In genomic region chr3R:12980628-12981219, dm6 we compare ENCODE assay signal across 2 fruit fly cellular contexts.
TF ChIP-seq lines count a peak whose summit lies in the region.

Paip2 (plus strand) TSS chr3R:12980792.

TF ChIP-seq in whole organism, adult, 20 proteins besides CTCF, POLR2A, EP300 and RAD21 (continued from another document):
- TF ChIP-seq CG7045 (GFP tag; optimal IDR thresholded peaks at IDR 0.05; lab: Kevin White, UChicago) = no peak

TF ChIP-seq in whole organism, embryonic, 481 proteins besides CTCF, POLR2A, EP300 and RAD21 (continued from another document and continues in another):
- peak; percentile 9 for TF ChIP-seq CG7786 (GFP tag; optimal IDR thresholded peaks at IDR 0.05; lab: Kevin White, UChicago)
- TF ChIP-seq CG13775 (GFP tag; optimal IDR thresholded peaks at IDR 0.05; lab: Kevin White, UChicago) = no peak
- no peak for TF ChIP-seq pb (GFP tag; optimal IDR thresholded peaks at IDR 0.05; lab: Kevin White, UChicago)
- TF ChIP-seq CG34224 (GFP tag; IDR thresholded peaks at IDR 0.05; lab: Robert Waterston, UW; ENCODE audit: partially characterized antibody) = peak; percentile 98
- peak; percentile 83 for TF ChIP-seq CG42726 (GFP tag; IDR thresholded peaks at IDR 0.05; lab: Robert Waterston, UW; ENCODE audit: partially characterized antibody)
- peak; percentile 8 for TF ChIP-seq Hr3 (GFP tag; optimal IDR thresholded peaks at IDR 0.05; lab: Kevin White, UChicago)
- TF ChIP-seq CG8765 (GFP tag; IDR thresholded peaks at IDR 0.05; lab: Robert Waterston, UW) = no peak
- peak in 1 of 3 experiments; percentile 32 for TF ChIP-seq lola (GFP tag; optimal IDR thresholded peaks at IDR 0.05; lab: Kevin White, UChicago)
- TF ChIP-seq CG3838 (GFP tag; optimal IDR thresholded peaks at IDR 0.05; lab: Kevin White, UChicago) = peak; percentile 39
- no peak for TF ChIP-seq shn (GFP tag; optimal IDR thresholded peaks at IDR 0.05; lab: Kevin White, UChicago)
- no peak for TF ChIP-seq CG18476 (GFP tag; optimal IDR thresholded peaks at IDR 0.05; lab: Kevin White, UChicago)
- peak; percentile 95 for TF ChIP-seq amos (GFP tag; IDR thresholded peaks at IDR 0.05; lab: Robert Waterston, UW; ENCODE audit: partially characterized antibody)
- no peak for TF ChIP-seq CG13123 (GFP tag; optimal IDR thresholded peaks at IDR 0.05; lab: Kevin White, UChicago)
- no peak for TF ChIP-seq CG3407 (GFP tag; optimal IDR thresholded peaks at IDR 0.05; lab: Kevin White, UChicago)
- peak; percentile 67 for TF ChIP-seq CG17186 (GFP tag; optimal IDR thresholded peaks at IDR 0.05; lab: Kevin White, UChicago)
- TF ChIP-seq hb (GFP tag; IDR thresholded peaks at IDR 0.05; lab: Robert Waterston, UW; ENCODE audit: partially characterized antibody) = peak; percentile 98
- 0 out of 2 replicates have a peak, but pooled peaks have one; percentile 19 for TF ChIP-seq CG31441 (GFP tag; IDR thresholded peaks at IDR 0.05; lab: Robert Waterston, UW)
- peak; percentile 85 for TF ChIP-seq abd-A (tag; optimal IDR thresholded peaks at IDR 0.05; lab: Kevin White, UChicago)
- peak; percentile 79 for TF ChIP-seq Ets97D (GFP tag; optimal IDR thresholded peaks at IDR 0.05; lab: Kevin White, UChicago)
- peak; percentile 71 for TF ChIP-seq CG10267 (tag; optimal IDR thresholded peaks at IDR 0.05; lab: Kevin White, UChicago)
- peak; percentile 2 to 56 for TF ChIP-seq tll (GFP tag; optimal IDR thresholded peaks at IDR 0.05; lab: Kevin White, UChicago)
- TF ChIP-seq CG15514 (GFP tag; optimal IDR thresholded peaks at IDR 0.05; lab: Kevin White, UChicago) = peak; percentile 67
- peak; percentile 61; the same call in 2 of the 3 replicates for TF ChIP-seq CG11560 (tag; IDR thresholded peaks at IDR 0.05; lab: Robert Waterston, UW)
- peak; percentile 65 for TF ChIP-seq HmgD (GFP tag; optimal IDR thresholded peaks at IDR 0.05; lab: Kevin White, UChicago)
- peak; percentile 19 for TF ChIP-seq Dek (tag; optimal IDR thresholded peaks at IDR 0.05; lab: Kevin White, UChicago)
- peak in 1 of 2 experiments; percentile 1 for TF ChIP-seq Hr51 (GFP tag; optimal IDR thresholded peaks at IDR 0.05; lab: Kevin White, UChicago)
- no peak for TF ChIP-seq Dip2 (GFP tag; IDR thresholded peaks at IDR 0.05; lab: Robert Waterston, UW)
- TF ChIP-seq zen (tag; optimal IDR thresholded peaks at IDR 0.05; lab: Kevin White, UChicago) = peak; percentile 55
- TF ChIP-seq CG8281 (tag; optimal IDR thresholded peaks at IDR 0.05; lab: Kevin White, UChicago) = no peak
- peak; percentile 23 for TF ChIP-seq dmrt11E (tag; optimal IDR thresholded peaks at IDR 0.05; lab: Kevin White, UChicago)
- TF ChIP-seq chinmo (GFP tag; IDR thresholded peaks at IDR 0.05; lab: Robert Waterston, UW; ENCODE audit: partially characterized antibody) = peak; percentile 99
- TF ChIP-seq nmo (GFP tag; optimal IDR thresholded peaks at IDR 0.05; lab: Kevin White, UChicago) = peak; percentile 71
- no peak for TF ChIP-seq Atf-2 (GFP tag; optimal IDR thresholded peaks at IDR 0.05; lab: Kevin White, UChicago)
- TF ChIP-seq cwo (GFP tag; optimal IDR thresholded peaks at IDR 0.05; lab: Kevin White, UChicago) = no peak
- TF ChIP-seq CG18262 (tag; optimal IDR thresholded peaks at IDR 0.05; lab: Kevin White, UChicago) = peak; percentile 2
- no peak for TF ChIP-seq CG2875 (GFP tag; optimal IDR thresholded peaks at IDR 0.05; lab: Kevin White, UChicago)
- TF ChIP-seq sima (GFP tag; optimal IDR thresholded peaks at IDR 0.05; lab: Kevin White, UChicago) = no peak
- TF ChIP-seq CG10147 (GFP tag; optimal IDR thresholded peaks at IDR 0.05; lab: Kevin White, UChicago) = peak; percentile 40
- TF ChIP-seq CoRest (tag; optimal IDR thresholded peaks at IDR 0.05; lab: Kevin White, UChicago) = peak; percentile 67
- TF ChIP-seq CG17912 (GFP tag; optimal IDR thresholded peaks at IDR 0.05; lab: Kevin White, UChicago) = no peak
- TF ChIP-seq CG15269 (tag; optimal IDR thresholded peaks at IDR 0.05; lab: Kevin White, UChicago) = no peak
- no peak for TF ChIP-seq en (GFP tag; optimal IDR thresholded peaks at IDR 0.05; lab: Kevin White, UChicago)
- peak; percentile 11 for TF ChIP-seq CG3163 (GFP tag; optimal IDR thresholded peaks at IDR 0.05; lab: Kevin White, UChicago)
- TF ChIP-seq Lhr (GFP tag; optimal IDR thresholded peaks at IDR 0.05; lab: Kevin White, UChicago) = peak; percentile 76
- TF ChIP-seq Camta (GFP tag; optimal IDR thresholded peaks at IDR 0.05; lab: Kevin White, UChicago) = no peak
- TF ChIP-seq sug (tag; optimal IDR thresholded peaks at IDR 0.05; lab: Kevin White, UChicago) = peak; percentile 52
- no peak for TF ChIP-seq odd (GFP tag; optimal IDR thresholded peaks at IDR 0.05; lab: Kevin White, UChicago)
- peak in 1 of 2 experiments; percentile 84 for TF ChIP-seq Pdp1 (GFP tag; optimal IDR thresholded peaks at IDR 0.05; lab: Kevin White, UChicago)
- TF ChIP-seq tap (tag; optimal IDR thresholded peaks at IDR 0.05; lab: Kevin White, UChicago) = no peak
- peak; percentile 4 for TF ChIP-seq CG3995 (GFP tag; optimal IDR thresholded peaks at IDR 0.05; lab: Kevin White, UChicago)
- TF ChIP-seq MESR4 (GFP tag; optimal IDR thresholded peaks at IDR 0.05; lab: Kevin White, UChicago) = peak; percentile 78
- no peak for TF ChIP-seq CG31388 (GFP tag; optimal IDR thresholded peaks at IDR 0.05; lab: Kevin White, UChicago)
- TF ChIP-seq Dref (GFP tag; IDR thresholded peaks at IDR 0.05; lab: Robert Waterston, UW) = peak; percentile 82
- TF ChIP-seq lbe (GFP tag; optimal IDR thresholded peaks at IDR 0.05; lab: Kevin White, UChicago) = peak; percentile 16
- peak; percentile 4 for TF ChIP-seq CG4424 (GFP tag; optimal IDR thresholded peaks at IDR 0.05; lab: Kevin White, UChicago)
- TF ChIP-seq cas (GFP tag; IDR thresholded peaks at IDR 0.05; lab: Robert Waterston, UW) = no peak
- peak; percentile 45; the same call in 1 of the 2 replicates for TF ChIP-seq CG6272 (GFP tag; IDR thresholded peaks at IDR 0.05; lab: Robert Waterston, UW)
- peak; percentile 31 for TF ChIP-seq nerfin-1 (tag; optimal IDR thresholded peaks at IDR 0.05; lab: Kevin White, UChicago)
- TF ChIP-seq trem (tag; optimal IDR thresholded peaks at IDR 0.05; lab: Kevin White, UChicago) = peak; percentile 75
- peak; percentile 1 for TF ChIP-seq Atf3 (GFP tag; optimal IDR thresholded peaks at IDR 0.05; lab: Kevin White, UChicago)
- TF ChIP-seq cad (GFP tag; optimal IDR thresholded peaks at IDR 0.05; lab: Kevin White, UChicago) = no peak
- peak; percentile 100 for TF ChIP-seq BEAF-32 (GFP tag; optimal IDR thresholded peaks at IDR 0.05; lab: Kevin White, UChicago)
- TF ChIP-seq B-H1 (GFP tag; IDR thresholded peaks at IDR 0.05; lab: Robert Waterston, UW) = no peak
- peak; percentile 99 for TF ChIP-seq HLH4C (GFP tag; IDR thresholded peaks at IDR 0.05; lab: Robert Waterston, UW; ENCODE audit: partially characterized antibody)
- peak; percentile 3 for TF ChIP-seq CG31365 (tag; optimal IDR thresholded peaks at IDR 0.05; lab: Kevin White, UChicago)
- TF ChIP-seq sens-2 (GFP tag; IDR thresholded peaks at IDR 0.05; lab: Robert Waterston, UW) = no peak
- TF ChIP-seq CG34422 (GFP tag; IDR thresholded peaks at IDR 0.05; lab: Robert Waterston, UW) = no peak
- no peak for TF ChIP-seq maf-S (GFP tag; optimal IDR thresholded peaks at IDR 0.05; lab: Kevin White, UChicago)
- peak; percentile 21 for TF ChIP-seq CG13894 (tag; optimal IDR thresholded peaks at IDR 0.05; lab: Kevin White, UChicago)
- no peak for TF ChIP-seq Oli (tag; optimal IDR thresholded peaks at IDR 0.05; lab: Kevin White, UChicago)
- TF ChIP-seq CG14860 (GFP tag; IDR thresholded peaks at IDR 0.05; lab: Robert Waterston, UW; ENCODE audit: partially characterized antibody) = peak; percentile 99
- peak; percentile 99 for TF ChIP-seq CG16813 (GFP tag; IDR thresholded peaks at IDR 0.05; lab: Robert Waterston, UW; ENCODE audit: partially characterized antibody)
- no peak for TF ChIP-seq jing (GFP tag; optimal IDR thresholded peaks at IDR 0.05; lab: Kevin White, UChicago)
- TF ChIP-seq HmgZ (tag; optimal IDR thresholded peaks at IDR 0.05; lab: Kevin White, UChicago) = peak; percentile 43
- TF ChIP-seq Dll (GFP tag; IDR thresholded peaks at IDR 0.05; lab: Robert Waterston, UW; ENCODE audit: partially characterized antibody) = peak; percentile 99
- peak; percentile 2 for TF ChIP-seq Jarid2 (GFP tag; optimal IDR thresholded peaks at IDR 0.05; lab: Kevin White, UChicago)
- TF ChIP-seq CG30431 (GFP tag; optimal IDR thresholded peaks at IDR 0.05; lab: Kevin White, UChicago) = no peak
- peak; percentile 97 for TF ChIP-seq Bgb (GFP tag; IDR thresholded peaks at IDR 0.05; lab: Robert Waterston, UW; ENCODE audit: partially characterized antibody)
- TF ChIP-seq NK7.1 (GFP tag; optimal IDR thresholded peaks at IDR 0.05; lab: Kevin White, UChicago) = no peak
- peak; percentile 9 for TF ChIP-seq Dip3 (GFP tag; optimal IDR thresholded peaks at IDR 0.05; lab: Kevin White, UChicago)
- TF ChIP-seq CG9932 (GFP tag; IDR thresholded peaks at IDR 0.05; lab: Robert Waterston, UW) = peak; percentile 42; the same call in 1 of the 2 replicates
- TF ChIP-seq CG18011 (GFP tag; optimal IDR thresholded peaks at IDR 0.05; lab: Kevin White, UChicago) = peak; percentile 88
- peak; percentile 32 for TF ChIP-seq Nf-YC (tag; optimal IDR thresholded peaks at IDR 0.05; lab: Kevin White, UChicago)
- TF ChIP-seq CG13287 (GFP tag; IDR thresholded peaks at IDR 0.05; lab: Robert Waterston, UW; ENCODE audit: partially characterized antibody) = peak; percentile 98
- no peak for TF ChIP-seq kni (GFP tag; optimal IDR thresholded peaks at IDR 0.05; lab: Kevin White, UChicago)
- peak; percentile 12 for TF ChIP-seq twi (tag; optimal IDR thresholded peaks at IDR 0.05; lab: Kevin White, UChicago)
- TF ChIP-seq B-H2 (GFP tag; optimal IDR thresholded peaks at IDR 0.05; lab: Kevin White, UChicago) = no peak
- TF ChIP-seq CG12659 (GFP tag; optimal IDR thresholded peaks at IDR 0.05; lab: Kevin White, UChicago) = peak; percentile 70
- TF ChIP-seq CG13424 (tag; optimal IDR thresholded peaks at IDR 0.05; lab: Kevin White, UChicago) = peak; percentile 10
- TF ChIP-seq caup (GFP tag; optimal IDR thresholded peaks at IDR 0.05; lab: Kevin White, UChicago; ENCODE audit: severe bottlenecking) = no peak
- TF ChIP-seq D19A (tag; optimal IDR thresholded peaks at IDR 0.05; lab: Kevin White, UChicago) = peak; percentile 23
- TF ChIP-seq sc (optimal IDR thresholded peaks at IDR 0.05; lab: Kevin White, UChicago) = no peak
- no peak for TF ChIP-seq sc (GFP tag; optimal IDR thresholded peaks at IDR 0.05; lab: Kevin White, UChicago)
- TF ChIP-seq CG32772 (GFP tag; IDR thresholded peaks at IDR 0.05; lab: Robert Waterston, UW) = peak; percentile 58
- TF ChIP-seq Scr (GFP tag; IDR thresholded peaks at IDR 0.05; lab: Robert Waterston, UW; ENCODE audit: partially characterized antibody) = peak; percentile 99
- peak; percentile 64 for TF ChIP-seq phol (tag; optimal IDR thresholded peaks at IDR 0.05; lab: Kevin White, UChicago)
- TF ChIP-seq CG8359 (GFP tag; optimal IDR thresholded peaks at IDR 0.05; lab: Kevin White, UChicago; ENCODE audit: borderline replicate concordance) = no peak
- peak; percentile 60 for TF ChIP-seq CG2712 (tag; optimal IDR thresholded peaks at IDR 0.05; lab: Kevin White, UChicago)
- peak; percentile 73 for TF ChIP-seq YL-1 (GFP tag; optimal IDR thresholded peaks at IDR 0.05; lab: Kevin White, UChicago)
- TF ChIP-seq ase (GFP tag; IDR thresholded peaks at IDR 0.05; lab: Robert Waterston, UW) = no peak
- no peak for TF ChIP-seq fu2 (GFP tag; optimal IDR thresholded peaks at IDR 0.05; lab: Kevin White, UChicago)
- TF ChIP-seq mld (GFP tag; IDR thresholded peaks at IDR 0.05; lab: Robert Waterston, UW; ENCODE audit: partially characterized antibody) = peak; percentile 93
- TF ChIP-seq al (GFP tag; IDR thresholded peaks at IDR 0.05; lab: Robert Waterston, UW) = 0 out of 2 replicates have a peak, but pooled peaks have one; percentile 24
- peak; percentile 91 for TF ChIP-seq Dp (GFP tag; optimal IDR thresholded peaks at IDR 0.05; lab: Kevin White, UChicago)
- TF ChIP-seq ato (GFP tag; IDR thresholded peaks at IDR 0.05; lab: Robert Waterston, UW; ENCODE audit: partially characterized antibody) = peak; percentile 93
- TF ChIP-seq CG17612 (GFP tag; IDR thresholded peaks at IDR 0.05; lab: Robert Waterston, UW) = no peak
- TF ChIP-seq chm (GFP tag; IDR thresholded peaks at IDR 0.05; lab: Robert Waterston, UW) = peak; percentile 46; the same call in 1 of the 2 replicates
- peak; percentile 38 for TF ChIP-seq CG8924 (tag; optimal IDR thresholded peaks at IDR 0.05; lab: Kevin White, UChicago)
- TF ChIP-seq pho (GFP tag; optimal IDR thresholded peaks at IDR 0.05; lab: Kevin White, UChicago) = peak; percentile 8
- peak; percentile 35 for TF ChIP-seq Dad (GFP tag; optimal IDR thresholded peaks at IDR 0.05; lab: Kevin White, UChicago)
- TF ChIP-seq Sry-δ (GFP tag; optimal IDR thresholded peaks at IDR 0.05; lab: Kevin White, UChicago) = peak; percentile 96
- no peak for TF ChIP-seq CG9437 (GFP tag; optimal IDR thresholded peaks at IDR 0.05; lab: Kevin White, UChicago)
- peak; percentile 99 for TF ChIP-seq sna (GFP tag; IDR thresholded peaks at IDR 0.05; lab: Robert Waterston, UW; ENCODE audit: partially characterized antibody)
- TF ChIP-seq chif (GFP tag; optimal IDR thresholded peaks at IDR 0.05; lab: Kevin White, UChicago) = no peak
- peak; percentile 66 for TF ChIP-seq CG8478 (optimal IDR thresholded peaks at IDR 0.05; lab: Kevin White, UChicago)
- no peak for TF ChIP-seq p53 (GFP tag; optimal IDR thresholded peaks at IDR 0.05; lab: Kevin White, UChicago)
- no peak for TF ChIP-seq CG4730 (GFP tag; IDR thresholded peaks at IDR 0.05; lab: Robert Waterston, UW)
- peak; percentile 32 for TF ChIP-seq CG30020 (tag; optimal IDR thresholded peaks at IDR 0.05; lab: Kevin White, UChicago)
- TF ChIP-seq CG8290 (GFP tag; optimal IDR thresholded peaks at IDR 0.05; lab: Kevin White, UChicago) = no peak
- peak in 1 of 2 experiments; percentile 38 for TF ChIP-seq CG8290 (tag; optimal IDR thresholded peaks at IDR 0.05; lab: Kevin White, UChicago)
- no peak for TF ChIP-seq CG6254 (GFP tag; optimal IDR thresholded peaks at IDR 0.05; lab: Kevin White, UChicago)
- no peak for TF ChIP-seq Six4 (GFP tag; optimal IDR thresholded peaks at IDR 0.05; lab: Kevin White, UChicago)
- peak in 1 of 2 experiments; percentile 5 for TF ChIP-seq dpn (GFP tag; optimal IDR thresholded peaks at IDR 0.05; lab: Kevin White, UChicago)
- TF ChIP-seq Opbp (GFP tag; IDR thresholded peaks at IDR 0.05; lab: Robert Waterston, UW; ENCODE audit: partially characterized antibody) = peak; percentile 96
- TF ChIP-seq vnd (GFP tag; IDR thresholded peaks at IDR 0.05; lab: Robert Waterston, UW; ENCODE audit: partially characterized antibody) = peak; percentile 98
- peak; percentile 79 for TF ChIP-seq Sin3A (optimal IDR thresholded peaks at IDR 0.05; lab: Kevin White, UChicago)
- peak; percentile 99 for TF ChIP-seq knrl (GFP tag; IDR thresholded peaks at IDR 0.05; lab: Robert Waterston, UW; ENCODE audit: partially characterized antibody)
